Worm (Caenorhabditis elegans) whole organism, midembryonic: ENCODE data around the gene F14F7.5.

Experiments used
- flt-1 ChIP-seq: fragments of 200-800 bp; sonication (Bioruptor generic); IDR thresholded peaks from 2 replicates; pipeline ENCODE4 v1.3.6; 2022; ENCODE audit warnings: missing genetic modification characterization, missing compliant biosample characterization
- med-1 ChIP-seq: sonication (generic microtip); optimal IDR thresholded peaks from 2 replicates; lab custom pipeline; 2017; ENCODE audit warnings: missing genetic modification characterization, mild to moderate bottlenecking, missing compliant biosample characterization, antibody characterized with exemption, missing genetic modification reagents; ENCODE audit not compliant: insufficient read depth

DNA sequence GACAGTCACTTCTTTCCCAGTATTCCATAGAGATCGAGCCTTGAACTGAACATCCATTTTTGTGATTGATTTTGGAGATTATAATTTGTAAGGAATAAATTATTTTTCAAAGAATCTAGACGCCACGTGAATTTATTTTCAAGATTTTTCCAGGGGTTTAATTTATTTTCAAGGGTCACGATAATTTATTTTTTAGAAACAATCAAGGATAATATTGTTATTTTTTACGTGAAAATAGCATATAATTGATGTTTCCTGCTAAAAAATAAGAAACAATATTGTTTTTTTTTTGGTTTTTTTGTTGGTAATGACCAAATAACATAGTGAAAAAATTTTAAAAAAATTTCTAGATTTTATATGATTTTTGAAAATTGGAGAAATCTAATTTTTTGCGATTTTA, 2.2 kb upstream of the F14F7.5 start, which contains the start of gene F14F7.4:
- TF ChIP-seq med-1 (GFP tag; lab: Kevin White, UChicago) (no peak), flt-1 (GFP tag; lab: Robert Waterston, UW) (no peak)
